Comparison of ENCODE assay signal across 1 fruit fly cellular context in genomic region chr3R:9029411-9029810, dm6.
TF ChIP-seq lines count a peak whose summit lies in the region.

No protein-coding gene starts in this region.

TF ChIP-seq in whole organism, embryonic, 481 proteins besides CTCF, POLR2A, EP300 and RAD21 (continued from another document):
- TF ChIP-seq Mad (GFP tag; optimal IDR thresholded peaks at IDR 0.05; lab: Kevin White, UChicago): no peak
- TF ChIP-seq nerfin-2 (GFP tag; IDR thresholded peaks at IDR 0.05; lab: Robert Waterston, UW; ENCODE audit: partially characterized antibody): no peak
- TF ChIP-seq CG13287 (GFP tag; IDR thresholded peaks at IDR 0.05; lab: Robert Waterston, UW; ENCODE audit: partially characterized antibody): no peak
- TF ChIP-seq sd (tag; optimal IDR thresholded peaks at IDR 0.05; lab: Kevin White, UChicago): peak; percentile 16
- no peak for TF ChIP-seq Meics (GFP tag; optimal IDR thresholded peaks at IDR 0.05; lab: Kevin White, UChicago)
- no peak for TF ChIP-seq Xbp1 (GFP tag; optimal IDR thresholded peaks at IDR 0.05; lab: Kevin White, UChicago)
- TF ChIP-seq Mes4 (GFP tag; optimal IDR thresholded peaks at IDR 0.05; lab: Kevin White, UChicago): no peak
- TF ChIP-seq crol (GFP tag; IDR thresholded peaks at IDR 0.05; lab: Robert Waterston, UW): peak; percentile 65
- no peak for TF ChIP-seq CG1792 (GFP tag; optimal IDR thresholded peaks at IDR 0.05; lab: Kevin White, UChicago)
- no peak for TF ChIP-seq CG16813 (GFP tag; IDR thresholded peaks at IDR 0.05; lab: Robert Waterston, UW; ENCODE audit: partially characterized antibody)
- TF ChIP-seq CG4282 (GFP tag; optimal IDR thresholded peaks at IDR 0.05; lab: Kevin White, UChicago): no peak
- TF ChIP-seq CG2712 (tag; optimal IDR thresholded peaks at IDR 0.05; lab: Kevin White, UChicago): no peak
- TF ChIP-seq CG2678 (tag; optimal IDR thresholded peaks at IDR 0.05; lab: Kevin White, UChicago): no peak
- TF ChIP-seq Oaz (GFP tag; IDR thresholded peaks at IDR 0.05; lab: Robert Waterston, UW): no peak
TF ChIP-seq in whole organism, embryonic: peak in this region for 7.
